Fruit fly (Drosophila melanogaster): ENCODE data around the gene CG4287.
A peak's percentile ranks its signal among the peaks of the same experiment; 100 is the strongest.

The CG4287 gene

DNA sequence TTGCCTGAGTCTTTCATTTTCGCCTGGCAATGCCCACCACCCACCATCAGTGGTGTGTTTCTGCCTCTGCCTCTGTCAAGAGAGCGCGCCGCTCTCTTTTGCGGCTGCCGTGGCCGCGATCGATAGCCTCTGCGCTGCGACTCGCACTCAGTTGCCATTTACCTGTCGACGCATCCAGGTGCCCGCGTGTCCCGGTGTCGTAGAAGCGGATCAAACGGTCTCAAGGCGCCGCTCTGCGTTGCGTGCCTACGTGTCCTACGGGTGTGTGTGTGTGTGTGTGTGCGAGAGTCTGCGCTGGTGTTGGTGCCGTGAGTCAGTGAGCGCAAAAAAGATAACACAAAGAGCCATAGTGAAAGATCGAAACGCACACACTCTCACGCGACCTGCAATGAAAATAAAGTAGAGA is 42.9 kb downstream of the CG4287 start, which contains the start of gene Fbxl7 (continued):
- TF ChIP-seq CG6175 (GFP tag; IDR thresholded peaks at IDR 0.05) = peak; percentile 49; the same call in 1 of the 3 replicates
- 0 out of 2 replicates have a peak, but pooled peaks have one; percentile 30 for TF ChIP-seq NFAT (GFP tag; IDR thresholded peaks at IDR 0.05)
- peak; percentile 64 for TF ChIP-seq chn (GFP tag; optimal IDR thresholded peaks at IDR 0.05)
- TF ChIP-seq CG4707 (GFP tag; optimal IDR thresholded peaks at IDR 0.05) = no peak
- TF ChIP-seq CG13123 (GFP tag; optimal IDR thresholded peaks at IDR 0.05) = no peak
- peak; percentile 78; the same call in 1 of the 3 replicates for TF ChIP-seq CG2199 (GFP tag; IDR thresholded peaks at IDR 0.05)
- 0 out of 3 replicates have a peak, but pooled peaks have one; percentile 37 for TF ChIP-seq zen2 (GFP tag; IDR thresholded peaks at IDR 0.05; ENCODE audit: partially characterized antibody)
- no peak for TF ChIP-seq BtbVII (GFP tag; optimal IDR thresholded peaks at IDR 0.05)
- peak; percentile 60 for TF ChIP-seq Side (GFP tag; optimal IDR thresholded peaks at IDR 0.05)
- TF ChIP-seq tll (GFP tag; optimal IDR thresholded peaks at IDR 0.05) = peak in 1 of 2 experiments; percentile 89
- TF ChIP-seq unc-4 (GFP tag; IDR thresholded peaks at IDR 0.05; ENCODE audit: partially characterized antibody) = peak; percentile 26; the same call in 1 of the 2 replicates
- TF ChIP-seq ci (GFP tag; IDR thresholded peaks at IDR 0.05) = peak; percentile 69; the same call in 2 of the 3 replicates
- peak; percentile 13 for TF ChIP-seq nmo (GFP tag; optimal IDR thresholded peaks at IDR 0.05)
- TF ChIP-seq sd (tag; optimal IDR thresholded peaks at IDR 0.05) = peak; percentile 67
- TF ChIP-seq Bgb (GFP tag; IDR thresholded peaks at IDR 0.05; ENCODE audit: partially characterized antibody) = peak; percentile 46; the same call in 1 of the 2 replicates
- peak; percentile 62 for TF ChIP-seq CG9215 (GFP tag; IDR thresholded peaks at IDR 0.05)
- peak; percentile 92 for TF ChIP-seq kni (GFP tag; optimal IDR thresholded peaks at IDR 0.05)
- TF ChIP-seq CoRest (tag; optimal IDR thresholded peaks at IDR 0.05) = no peak
- TF ChIP-seq Sin3A (optimal IDR thresholded peaks at IDR 0.05) = no peak
- TF ChIP-seq slbo (GFP tag; IDR thresholded peaks at IDR 0.05) = peak; percentile 22; the same call in 1 of the 2 replicates
- no peak for TF ChIP-seq prd (optimal IDR thresholded peaks at IDR 0.05)
- no peak; the same call in 2 of the 3 replicates for TF ChIP-seq prd (GFP tag; IDR thresholded peaks at IDR 0.05)
- TF ChIP-seq sens (GFP tag) = peak; percentile 83
- peak; percentile 93 for TF ChIP-seq z (GFP tag; IDR thresholded peaks at IDR 0.05)
- TF ChIP-seq CG32532 (GFP tag; IDR thresholded peaks at IDR 0.05) = 0 out of 2 replicates have a peak, but pooled peaks have one; percentile 26
- 0 out of 2 replicates have a peak, but pooled peaks have one; percentile 17 for TF ChIP-seq Xrp1 (GFP tag; IDR thresholded peaks at IDR 0.05)
- TF ChIP-seq CG8089 (GFP tag; optimal IDR thresholded peaks at IDR 0.05) = peak; percentile 44
- TF ChIP-seq gce (GFP tag; IDR thresholded peaks at IDR 0.05) = peak; percentile 51; the same call in 1 of the 3 replicates
- peak in 1 of 3 experiments; percentile 48 for TF ChIP-seq Stat92E (GFP tag; optimal IDR thresholded peaks at IDR 0.05)
- TF ChIP-seq dpn (GFP tag; optimal IDR thresholded peaks at IDR 0.05) = peak in 1 of 2 experiments; percentile 3
- TF ChIP-seq onecut (GFP tag; IDR thresholded peaks at IDR 0.05) = peak; percentile 86
- TF ChIP-seq CG18619 (GFP tag; optimal IDR thresholded peaks at IDR 0.05) = no peak
- 0 out of 2 replicates have a peak, but pooled peaks have one; percentile 7 for TF ChIP-seq H2.0 (GFP tag; IDR thresholded peaks at IDR 0.05)
- 0 out of 3 replicates have a peak, but pooled peaks have one; percentile 33 for TF ChIP-seq Opbp (GFP tag; IDR thresholded peaks at IDR 0.05; ENCODE audit: partially characterized antibody)
- TF ChIP-seq NC2β (GFP tag; optimal IDR thresholded peaks at IDR 0.05) = peak; percentile 17
- peak; percentile 62 for TF ChIP-seq CG12769 (tag; optimal IDR thresholded peaks at IDR 0.05)
- TF ChIP-seq ato (GFP tag; IDR thresholded peaks at IDR 0.05; ENCODE audit: partially characterized antibody) = 0 out of 2 replicates have a peak, but pooled peaks have one; percentile 51
- peak; percentile 4 for TF ChIP-seq CG2712 (tag; optimal IDR thresholded peaks at IDR 0.05)
- 0 out of 3 replicates have a peak, but pooled peaks have one; percentile 23 for TF ChIP-seq CG16813 (GFP tag; IDR thresholded peaks at IDR 0.05; ENCODE audit: partially characterized antibody)
- no peak for TF ChIP-seq CG10209 (GFP tag; optimal IDR thresholded peaks at IDR 0.05)
- peak; percentile 35; the same call in 1 of the 3 replicates for TF ChIP-seq knrl (GFP tag; IDR thresholded peaks at IDR 0.05; ENCODE audit: partially characterized antibody)
- no peak for TF ChIP-seq fd64A (GFP tag; optimal IDR thresholded peaks at IDR 0.05)
- TF ChIP-seq CG13287 (GFP tag; IDR thresholded peaks at IDR 0.05; ENCODE audit: partially characterized antibody) = peak; percentile 11; the same call in 1 of the 2 replicates
- TF ChIP-seq CG8944 (GFP tag; optimal IDR thresholded peaks at IDR 0.05) = peak; percentile 7
- no peak for TF ChIP-seq CG2875 (GFP tag; optimal IDR thresholded peaks at IDR 0.05)
- no peak for TF ChIP-seq chif (GFP tag; optimal IDR thresholded peaks at IDR 0.05)
- no peak for TF ChIP-seq CG14014 (GFP tag; IDR thresholded peaks at IDR 0.05)
- TF ChIP-seq sr (GFP tag; IDR thresholded peaks at IDR 0.05) = peak; percentile 61; the same call in 2 of the 3 replicates
- peak; percentile 17 for TF ChIP-seq lbe (GFP tag; optimal IDR thresholded peaks at IDR 0.05)
